Comparison of ENCODE assay signal across 5 worm cellular contexts in genomic region chrX:16871355-16871754, ce11.
A peak's percentile ranks its signal among the peaks of the same experiment; 100 is the strongest.
TF ChIP-seq lines count a peak whose summit lies in the region.

No protein-coding gene starts in this region.

TF ChIP-seq in whole organism, L1 larva, 84 proteins besides CTCF, POLR2A, EP300 and RAD21 (continues in another document):
- peak; percentile 72 for TF ChIP-seq nhr-20 (tag; optimal IDR thresholded peaks at IDR 0.05; lab: Kevin White, UChicago)
- peak; percentile 66 for TF ChIP-seq nhr-71 (tag; optimal IDR thresholded peaks at IDR 0.05; lab: Kevin White, UChicago)
- TF ChIP-seq swsn-7 (tag; optimal IDR thresholded peaks at IDR 0.05; lab: Kevin White, UChicago): no peak
- TF ChIP-seq nhr-90 (tag; optimal IDR thresholded peaks at IDR 0.05; lab: Kevin White, UChicago; ENCODE audit: poor library complexity): peak; percentile 31
- peak in 2 of 6 experiments; percentile 59 to 64 for TF ChIP-seq elt-3 (tag; optimal IDR thresholded peaks at IDR 0.05; lab: Kevin White, UChicago)
- TF ChIP-seq ceh-63 (GFP tag; optimal IDR thresholded peaks at IDR 0.05; lab: Kevin White, UChicago): no peak
- TF ChIP-seq efl-1 (optimal IDR thresholded peaks at IDR 0.05; lab: Kevin White, UChicago): no peak
- TF ChIP-seq efl-1 (GFP tag; optimal IDR thresholded peaks at IDR 0.05 in 1 of 2; lab: Kevin White, UChicago): peak in 1 of 2 experiments; percentile 27
- TF ChIP-seq nhr-47 (tag; optimal IDR thresholded peaks at IDR 0.05; lab: Kevin White, UChicago): peak; percentile 4
- TF ChIP-seq C34B4.2 (tag; optimal IDR thresholded peaks at IDR 0.05; lab: Kevin White, UChicago): no peak
- TF ChIP-seq fkh-4 (tag; optimal IDR thresholded peaks at IDR 0.05; lab: Kevin White, UChicago; ENCODE audit: borderline replicate concordance): no peak
- peak in 1 of 2 experiments; percentile 36 for TF ChIP-seq mdl-1 (tag; optimal IDR thresholded peaks at IDR 0.05; lab: Kevin White, UChicago)
- TF ChIP-seq tbx-2 (tag; optimal IDR thresholded peaks at IDR 0.05; lab: Kevin White, UChicago): peak; percentile 48
- TF ChIP-seq ztf-4 (tag; optimal IDR thresholded peaks at IDR 0.05; lab: Kevin White, UChicago): no peak
- no peak for TF ChIP-seq nhr-28 (tag; optimal IDR thresholded peaks at IDR 0.05; lab: Kevin White, UChicago)
- TF ChIP-seq elt-2 (tag; optimal IDR thresholded peaks at IDR 0.05; lab: Kevin White, UChicago): peak; percentile 32
- TF ChIP-seq ceh-88 (GFP tag; IDR thresholded peaks at IDR 0.05; lab: Robert Waterston, UW): no peak

TF ChIP-seq in whole organism, L2 larva, 48 proteins besides CTCF, POLR2A, EP300 and RAD21 (continues in another document):
- TF ChIP-seq nhr-25 (tag; optimal IDR thresholded peaks at IDR 0.05; lab: Kevin White, UChicago) (peak; percentile 69), sma-9 (GFP tag; optimal IDR thresholded peaks at IDR 0.05; lab: Kevin White, UChicago) (peak; percentile 80), sma-9 (tag; optimal IDR thresholded peaks at IDR 0.05; lab: Kevin White, UChicago) (no peak), blmp-1 (tag; optimal IDR thresholded peaks at IDR 0.05; lab: Kevin White, UChicago; ENCODE audit: insufficient read depth) (peak; percentile 80), F13H6.1 (tag; optimal IDR thresholded peaks at IDR 0.05; lab: Kevin White, UChicago) (no peak), fos-1 (tag; optimal IDR thresholded peaks at IDR 0.05; lab: Kevin White, UChicago) (peak; percentile 45), sem-4 (tag; optimal IDR thresholded peaks at IDR 0.05; lab: Kevin White, UChicago) (peak; percentile 27), sma-3 (GFP tag; optimal IDR thresholded peaks at IDR 0.05; lab: Kevin White, UChicago) (peak; percentile 35), crh-2 (tag; optimal IDR thresholded peaks at IDR 0.05; lab: Kevin White, UChicago) (peak; percentile 1), nhr-21 (tag; optimal IDR thresholded peaks at IDR 0.05; lab: Kevin White, UChicago) (peak; percentile 56), mdl-1 (tag; optimal IDR thresholded peaks at IDR 0.05; lab: Kevin White, UChicago) (peak in 1 of 2 experiments; percentile 50), ceh-16 (tag; optimal IDR thresholded peaks at IDR 0.05; lab: Kevin White, UChicago) (no peak), nhr-10 (tag; optimal IDR thresholded peaks at IDR 0.05; lab: Kevin White, UChicago) (no peak), skn-1 (tag; optimal IDR thresholded peaks at IDR 0.05; lab: Kevin White, UChicago) (no peak), zag-1 (tag; optimal IDR thresholded peaks at IDR 0.05; lab: Kevin White, UChicago) (no peak), R02D3.7 (tag; optimal IDR thresholded peaks at IDR 0.05; lab: Kevin White, UChicago) (no peak), alr-1 (tag; optimal IDR thresholded peaks at IDR 0.05; lab: Kevin White, UChicago) (no peak), nhr-77 (tag; optimal IDR thresholded peaks at IDR 0.05; lab: Kevin White, UChicago) (no peak), ama-1 (optimal IDR thresholded peaks at IDR 0.05; lab: Kevin White, UChicago) (no peak), C34F6.9 (tag; optimal IDR thresholded peaks at IDR 0.05; lab: Kevin White, UChicago) (no peak)

TF ChIP-seq in whole organism, L3 larva, 47 proteins besides CTCF, POLR2A, EP300 and RAD21:
- TF ChIP-seq aly-2 (tag; optimal IDR thresholded peaks at IDR 0.05; lab: Kevin White, UChicago) (no peak), snpc-4 (tag; optimal IDR thresholded peaks at IDR 0.05; lab: Kevin White, UChicago) (no peak), ztf-4 (tag; optimal IDR thresholded peaks at IDR 0.05; lab: Kevin White, UChicago) (no peak), elt-2 (tag; optimal IDR thresholded peaks at IDR 0.05; lab: Kevin White, UChicago) (peak; percentile 32), zag-1 (tag; optimal IDR thresholded peaks at IDR 0.05; lab: Kevin White, UChicago) (no peak), nhr-23 (tag; optimal IDR thresholded peaks at IDR 0.05; lab: Kevin White, UChicago) (peak; percentile 27), sea-2 (GFP tag; optimal IDR thresholded peaks at IDR 0.05; lab: Kevin White, UChicago) (no peak), ceh-16 (tag; optimal IDR thresholded peaks at IDR 0.05; lab: Kevin White, UChicago) (no peak), fos-1 (tag; optimal IDR thresholded peaks at IDR 0.05; lab: Kevin White, UChicago) (no peak), jun-1 (tag; optimal IDR thresholded peaks at IDR 0.05; lab: Kevin White, UChicago) (no peak), nhr-43 (tag; optimal IDR thresholded peaks at IDR 0.05; lab: Kevin White, UChicago; ENCODE audit: poor library complexity, severe bottlenecking) (peak; percentile 70), R02D3.7 (tag; optimal IDR thresholded peaks at IDR 0.05; lab: Kevin White, UChicago) (no peak), pqm-1 (tag; optimal IDR thresholded peaks at IDR 0.05; lab: Kevin White, UChicago) (no peak)
TF ChIP-seq in whole organism, L3 larva: peak in this region for 3.

TF ChIP-seq in whole organism, L4 larva, 104 proteins besides CTCF, POLR2A, EP300 and RAD21 (continues in another document):
- TF ChIP-seq zag-1 (tag; optimal IDR thresholded peaks at IDR 0.05; lab: Kevin White, UChicago) (no peak), tag-97 (GFP tag; IDR thresholded peaks at IDR 0.05; lab: Robert Waterston, UW) (no peak), nhr-42 (GFP tag; IDR thresholded peaks at IDR 0.05; lab: Robert Waterston, UW) (no peak), F44E2.7 (GFP tag; IDR thresholded peaks at IDR 0.05; lab: Robert Waterston, UW) (no peak), zfp-2 (tag; optimal IDR thresholded peaks at IDR 0.05; lab: Kevin White, UChicago) (no peak), lin-13 (GFP tag; optimal IDR thresholded peaks at IDR 0.05; lab: Kevin White, UChicago) (no peak), ceh-62 (tag; optimal IDR thresholded peaks at IDR 0.05; lab: Kevin White, UChicago) (no peak), mxl-3 (GFP tag; optimal IDR thresholded peaks at IDR 0.05; lab: Kevin White, UChicago) (peak; percentile 97), hlh-11 (tag; optimal IDR thresholded peaks at IDR 0.05; lab: Kevin White, UChicago) (peak; percentile 54), mdl-1 (tag; optimal IDR thresholded peaks at IDR 0.05; lab: Kevin White, UChicago) (peak in 1 of 2 experiments; percentile 63), sdz-12 (GFP tag; optimal IDR thresholded peaks at IDR 0.05; lab: Kevin White, UChicago) (no peak), pqm-1 (tag; optimal IDR thresholded peaks at IDR 0.05; lab: Kevin White, UChicago) (peak; percentile 59), duxl-1 (tag; optimal IDR thresholded peaks at IDR 0.05; lab: Kevin White, UChicago; ENCODE audit: poor library complexity) (no peak), madf-5 (GFP tag; IDR thresholded peaks at IDR 0.05; lab: Robert Waterston, UW) (no peak), nhr-11 (tag; optimal IDR thresholded peaks at IDR 0.05; lab: Kevin White, UChicago) (no peak), egl-27 (tag; optimal IDR thresholded peaks at IDR 0.05; lab: Kevin White, UChicago) (no peak), hlh-30 (tag; optimal IDR thresholded peaks at IDR 0.05; lab: Kevin White, UChicago; ENCODE audit: insufficient read depth) (peak; percentile 73), daf-16 (GFP tag; optimal IDR thresholded peaks at IDR 0.05; lab: Kevin White, UChicago) (no peak), daf-16 (tag; optimal IDR thresholded peaks at IDR 0.05; lab: Kevin White, UChicago) (peak; percentile 82), dmd-6 (GFP tag; IDR thresholded peaks at IDR 0.05; lab: Robert Waterston, UW) (peak; percentile 68), dve-1 (tag; optimal IDR thresholded peaks at IDR 0.05; lab: Kevin White, UChicago; ENCODE audit: insufficient read depth) (no peak), ZK337.2 (GFP tag; IDR thresholded peaks at IDR 0.05; lab: Robert Waterston, UW) (no peak), dmd-9 (GFP tag; IDR thresholded peaks at IDR 0.05; lab: Robert Waterston, UW) (no peak), php-3 (GFP tag; IDR thresholded peaks at IDR 0.05; lab: Robert Waterston, UW) (no peak)

TF ChIP-seq in whole organism, young adult, 124 proteins besides CTCF, POLR2A, EP300 and RAD21:
- TF ChIP-seq lin-40 (tag; optimal IDR thresholded peaks at IDR 0.05; lab: Kevin White, UChicago): peak; percentile 23
- no peak for TF ChIP-seq B0019.2 (GFP tag; conservative IDR thresholded peaks at IDR 0.05; lab: Robert Waterston, UW)
- TF ChIP-seq Y53G8AR.9 (GFP tag; conservative IDR thresholded peaks at IDR 0.05; lab: Robert Waterston, UW): no peak
- TF ChIP-seq nhr-80 (tag; optimal IDR thresholded peaks at IDR 0.05; lab: Kevin White, UChicago): peak; percentile 64
- TF ChIP-seq F37B4.10 (GFP tag; IDR thresholded peaks at IDR 0.05; lab: Robert Waterston, UW): no peak
- no peak for TF ChIP-seq ama-1 (optimal IDR thresholded peaks at IDR 0.05; lab: Kevin White, UChicago)
- TF ChIP-seq ama-1 (GFP tag; optimal IDR thresholded peaks at IDR 0.05; lab: Kevin White, UChicago): no peak
- TF ChIP-seq snpc-3.4 (tag; optimal IDR thresholded peaks at IDR 0.05; lab: Kevin White, UChicago): no peak
- peak; percentile 28 for TF ChIP-seq somi-1 (GFP tag; optimal IDR thresholded peaks at IDR 0.05; lab: Kevin White, UChicago)
- TF ChIP-seq cebp-1 (GFP tag; IDR thresholded peaks at IDR 0.05; lab: Robert Waterston, UW): peak; percentile 47; the same call in 1 of the 2 replicates
- peak; percentile 76 for TF ChIP-seq cebp-1 (tag; optimal IDR thresholded peaks at IDR 0.05; lab: Kevin White, UChicago)
- TF ChIP-seq die-1 (tag; optimal IDR thresholded peaks at IDR 0.05; lab: Kevin White, UChicago): no peak
- no peak for TF ChIP-seq Y56A3A.18 (GFP tag; IDR thresholded peaks at IDR 0.05; lab: Robert Waterston, UW)
- TF ChIP-seq dox-1 (GFP tag; IDR thresholded peaks at IDR 0.05; lab: Robert Waterston, UW): 0 out of 2 replicates have a peak, but pooled peaks have one; percentile 13
